Fruit fly (Drosophila melanogaster) whole organism: ENCODE data around the gene CG43138.

Experiments
- CG8478 ChIP-seq: fragments of >200 bp; optimal IDR thresholded peaks from 2 replicates; lab custom pipeline; 2018; ENCODE audit warnings: inconsistent platforms
- EcR ChIP-seq, 2 experiments: fragments of >200 bp; optimal IDR thresholded peaks; 2 replicates each; lab custom pipeline; 2017; ENCODE audit warnings: missing biosample characterization in 2 of 2, missing genetic modification characterization in 2 of 2, missing genetic modification reagents in 2 of 2
- pan ChIP-seq: fragments of >200 bp; optimal IDR thresholded peaks from 2 replicates; lab custom pipeline; 2017
- psq ChIP-seq: fragments of >200 bp; optimal IDR thresholded peaks from 2 replicates; lab custom pipeline; 2017
- usp ChIP-seq: fragments of >200 bp; optimal IDR thresholded peaks from 2 replicates; lab custom pipeline; 2017; ENCODE audit warnings: missing biosample characterization, missing genetic modification characterization, mixed read lengths

DNA sequence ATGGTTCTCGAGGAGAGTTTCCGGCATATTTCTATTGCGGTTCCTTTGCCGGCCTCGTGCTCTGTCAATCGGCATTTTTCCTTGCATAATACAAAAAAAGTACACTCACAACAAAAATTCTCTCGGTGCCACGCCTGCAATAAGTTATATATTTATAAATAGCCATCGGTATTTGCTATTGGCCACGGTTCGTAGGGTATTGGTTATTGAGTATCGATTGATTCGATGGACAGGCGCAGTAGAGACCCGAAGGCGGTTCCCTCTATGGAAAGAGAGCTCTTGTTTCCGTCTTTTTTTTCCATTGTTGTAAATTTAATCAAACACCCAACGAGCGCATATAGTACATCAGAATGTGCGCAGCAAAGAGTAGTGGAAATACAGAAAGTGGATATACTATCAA, 15.3 kb upstream of the CG43138 start:
- TF ChIP-seq CG8478 (lab: Kevin White, UChicago) (no peak), pan (lab: Kevin White, UChicago) (no peak), EcR (GFP tag; optimal IDR thresholded peaks at IDR 0.05; lab: Kevin White, UChicago) (no peak), usp (GFP tag; lab: Kevin White, UChicago) (no peak), psq (no peak)
